Worm (Caenorhabditis elegans) whole organism, mixed stage, embryonic: ENCODE data around the gene gcy-8.

Source experiments
- M03D4.4 ChIP-seq: sonication (generic microtip); optimal IDR thresholded peaks from 2 replicates; lab custom pipeline; 2017; ENCODE audit warnings: mild to moderate bottlenecking, missing genetic modification characterization, missing compliant biosample characterization
- bed-3 ChIP-seq: fragments of 200-800 bp; sonication (Bioruptor generic); optimal IDR thresholded peaks from 3 replicates; lab custom pipeline; 2018; ENCODE audit warnings: mild to moderate bottlenecking, missing genetic modification characterization, moderate library complexity, missing compliant biosample characterization
- blmp-1 ChIP-seq: fragments of 150-350 bp; optimal IDR thresholded peaks from 2 replicates; lab custom pipeline; 2014; ENCODE audit warnings: missing biosample characterization, missing genetic modification characterization
- ceh-39 ChIP-seq: fragments of 150-350 bp; optimal IDR thresholded peaks from 2 replicates; lab custom pipeline; 2014; ENCODE audit warnings: missing biosample characterization, missing genetic modification characterization
- ceh-43 ChIP-seq: fragments of 200-800 bp; sonication (Bioruptor generic); optimal IDR thresholded peaks from 2 replicates; lab custom pipeline; 2018; ENCODE audit warnings: mild to moderate bottlenecking, missing genetic modification characterization, moderate library complexity, missing compliant biosample characterization
- ceh-83 ChIP-seq: fragments of 200-800 bp; sonication (Bioruptor generic); optimal IDR thresholded peaks from 2 replicates; lab custom pipeline; 2018; ENCODE audit warnings: mild to moderate bottlenecking, missing genetic modification characterization, missing compliant biosample characterization
- ces-1 ChIP-seq: fragments of 150-350 bp; optimal IDR thresholded peaks from 2 replicates; lab custom pipeline; 2014; ENCODE audit warnings: missing biosample characterization, missing genetic modification reagents, missing genetic modification characterization
- cnd-1 ChIP-seq: fragments of 200-800 bp; sonication (Bioruptor generic); optimal IDR thresholded peaks from 2 replicates; lab custom pipeline; 2018; ENCODE audit warnings: mild to moderate bottlenecking, missing genetic modification characterization, missing compliant biosample characterization
- drap-1 ChIP-seq: fragments of 200-800 bp; sonication (Bioruptor generic); optimal IDR thresholded peaks from 3 replicates; lab custom pipeline; 2018; ENCODE audit warnings: mild to moderate bottlenecking, missing genetic modification characterization, missing compliant biosample characterization
- elt-1 ChIP-seq: sonication (generic microtip); optimal IDR thresholded peaks from 2 replicates; lab custom pipeline; 2017; ENCODE audit warnings: missing genetic modification characterization, mild to moderate bottlenecking, missing compliant biosample characterization, antibody characterized with exemption, moderate library complexity, borderline replicate concordance; ENCODE audit not compliant: insufficient read depth
- elt-3 ChIP-seq: fragments of 150-350 bp; optimal IDR thresholded peaks from 2 replicates; lab custom pipeline; 2014; ENCODE audit warnings: missing biosample characterization, missing genetic modification characterization
- flh-1 ChIP-seq: fragments of 200-800 bp; sonication (Bioruptor generic); optimal IDR thresholded peaks from 2 replicates; lab custom pipeline; 2018; ENCODE audit warnings: mild to moderate bottlenecking, missing genetic modification characterization, moderate library complexity, missing compliant biosample characterization
- ham-2 ChIP-seq: fragments of 200-800 bp; sonication (Bioruptor generic); optimal IDR thresholded peaks from 2 replicates; lab custom pipeline; 2018; ENCODE audit warnings: mild to moderate bottlenecking, missing genetic modification characterization, missing compliant biosample characterization
- lin-13 ChIP-seq: fragments of 150-350 bp; optimal IDR thresholded peaks from 2 replicates; lab custom pipeline; 2014; ENCODE audit warnings: missing biosample characterization, missing genetic modification characterization
- lin-32 ChIP-seq: fragments of 200-800 bp; sonication (Bioruptor generic); optimal IDR thresholded peaks from 2 replicates; lab custom pipeline; 2018; ENCODE audit warnings: mild to moderate bottlenecking, missing genetic modification characterization, missing compliant biosample characterization
- lsy-2 ChIP-seq: fragments of 150-350 bp; optimal IDR thresholded peaks from 2 replicates; lab custom pipeline; 2014; ENCODE audit warnings: missing biosample characterization, missing genetic modification characterization
- mab-5 ChIP-seq: fragments of 150-350 bp; optimal IDR thresholded peaks from 2 replicates; lab custom pipeline; 2014; ENCODE audit warnings: missing biosample characterization, missing genetic modification characterization
- mep-1 ChIP-seq: fragments of 150-350 bp; optimal IDR thresholded peaks from 2 replicates; lab custom pipeline; 2017; ENCODE audit warnings: missing biosample characterization, missing genetic modification reagents, missing genetic modification characterization, inconsistent platforms
- mls-2 ChIP-seq: sonication (generic microtip); optimal IDR thresholded peaks from 2 replicates; lab custom pipeline; 2016; ENCODE audit warnings: mild to moderate bottlenecking, missing genetic modification characterization, moderate library complexity, missing compliant biosample characterization
- nhr-12 ChIP-seq: fragments of 150-350 bp; optimal IDR thresholded peaks from 2 replicates; lab custom pipeline; 2014; ENCODE audit warnings: missing biosample characterization, missing genetic modification characterization
- nhr-2 ChIP-seq: fragments of 150-350 bp; optimal IDR thresholded peaks from 2 replicates; lab custom pipeline; 2014; ENCODE audit warnings: missing biosample characterization, missing genetic modification characterization
- nhr-237 ChIP-seq: fragments of 150-350 bp; optimal IDR thresholded peaks from 2 replicates; lab custom pipeline; 2014; ENCODE audit warnings: missing biosample characterization, missing genetic modification characterization
- nhr-28 ChIP-seq: fragments of 150-350 bp; optimal IDR thresholded peaks from 2 replicates; lab custom pipeline; 2014; ENCODE audit warnings: missing biosample characterization, missing genetic modification characterization
- pha-4 ChIP-seq: fragments of 150-350 bp; optimal IDR thresholded peaks from 2 replicates; lab custom pipeline; 2018; ENCODE audit warnings: missing biosample characterization, missing genetic modification reagents, missing genetic modification characterization
- sem-2 ChIP-seq: fragments of 200-800 bp; sonication (Bioruptor generic); optimal IDR thresholded peaks from 2 replicates; lab custom pipeline; 2018; ENCODE audit warnings: mild to moderate bottlenecking, missing genetic modification characterization, missing compliant biosample characterization
- snpc-4 ChIP-seq: fragments of 150-350 bp; optimal IDR thresholded peaks from 2 replicates; lab custom pipeline; 2014; ENCODE audit warnings: missing biosample characterization, missing genetic modification characterization
- sptf-1 ChIP-seq: sonication (generic microtip); optimal IDR thresholded peaks from 2 replicates; lab custom pipeline; 2017; ENCODE audit warnings: mild to moderate bottlenecking, missing genetic modification characterization, moderate library complexity, missing compliant biosample characterization
- tbx-8 ChIP-seq: fragments of 200-800 bp; sonication (Bioruptor generic); optimal IDR thresholded peaks from 2 replicates; lab custom pipeline; 2018; ENCODE audit warnings: mild to moderate bottlenecking, missing genetic modification characterization, moderate library complexity, missing compliant biosample characterization
- unc-120 ChIP-seq: sonication (generic microtip); optimal IDR thresholded peaks from 2 replicates; lab custom pipeline; 2017; ENCODE audit warnings: missing genetic modification characterization, missing compliant biosample characterization; ENCODE audit not compliant: poor library complexity, severe bottlenecking
- unc-39 ChIP-seq: fragments of 150-350 bp; optimal IDR thresholded peaks from 2 replicates; lab custom pipeline; 2014; ENCODE audit warnings: missing biosample characterization, missing genetic modification characterization
- unc-62 ChIP-seq: fragments of 150-350 bp; optimal IDR thresholded peaks from 2 replicates; lab custom pipeline; 2014; ENCODE audit warnings: missing biosample characterization, missing genetic modification reagents, missing genetic modification characterization
- zip-8 ChIP-seq: fragments of 150-350 bp; optimal IDR thresholded peaks from 2 replicates; lab custom pipeline; 2014; ENCODE audit warnings: missing biosample characterization, missing genetic modification characterization
- ztf-11 ChIP-seq: fragments of 150-350 bp; optimal IDR thresholded peaks from 2 replicates; lab custom pipeline; 2014; ENCODE audit warnings: missing biosample characterization, missing genetic modification characterization

gcy-8 gene

ce11 chrIV:7946457-7946856 lies 18.5 kb downstream of the gcy-8 start, which contains the start of gene czw-1:
Gene czw-1, minus strand, starts transcription at chrIV:7946825.
- TF ChIP-seq ceh-83 (no peak), bed-3 (no peak), ces-1 (GFP tag; lab: Kevin White, UChicago) (no peak), lin-32 (no peak), nhr-237 (tag; lab: Kevin White, UChicago) (no peak), ztf-11 (tag; lab: Kevin White, UChicago) (no peak), cnd-1 (tag; lab: Kevin White, UChicago) (no peak), nhr-12 (tag; lab: Kevin White, UChicago) (no peak), sem-2 (GFP tag; lab: Kevin White, UChicago) (no peak), mab-5 (no peak), snpc-4 (tag; lab: Kevin White, UChicago) (no peak), tbx-8 (GFP tag; lab: Kevin White, UChicago) (no peak), lsy-2 (no peak), nhr-28 (tag; lab: Kevin White, UChicago) (no peak), mep-1 (tag; lab: Kevin White, UChicago) (no peak)
- TF ChIP-seq, all 35 proteins: peak for 0

DNA sequence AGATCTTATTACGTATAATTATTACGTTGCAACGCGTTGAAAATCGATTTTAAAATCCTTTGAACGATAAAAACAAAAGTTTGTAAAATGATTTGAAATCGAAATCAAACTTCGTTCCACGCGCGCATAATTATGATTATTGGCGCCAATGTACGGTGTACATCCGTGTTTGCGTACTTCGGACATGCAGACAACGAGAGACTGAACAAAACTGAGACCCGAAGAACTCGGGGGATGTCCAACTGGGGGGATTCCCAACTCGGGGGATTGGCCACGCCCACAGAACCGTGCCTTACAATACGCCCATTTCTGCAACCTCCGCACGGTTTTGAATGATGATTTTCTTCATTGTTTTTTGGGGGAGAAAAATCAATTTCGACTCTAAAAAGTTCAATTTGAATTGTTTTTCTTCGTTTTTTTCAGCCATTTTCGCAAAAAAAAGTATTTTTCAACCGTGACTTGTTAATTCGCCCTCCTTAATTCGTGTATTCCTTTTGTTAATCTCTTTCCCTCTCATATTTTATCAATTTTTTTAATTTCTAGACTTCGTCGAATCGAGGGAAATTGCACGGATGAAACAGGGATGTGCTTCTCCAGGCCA lies 19.0 kb downstream of the gcy-8 start, which contains the start of gene F20D12.12:
Gene F20D12.12 (plus strand): TSS at position 542 of the 601 bp plus-strand sequence.
- peak; percentile 4 for TF ChIP-seq drap-1
- TF ChIP-seq unc-120 (tag; lab: Kevin White, UChicago) = peak; percentile 84
- TF ChIP-seq ces-1 (GFP tag; lab: Kevin White, UChicago) = peak; percentile 66
- TF ChIP-seq mep-1 (tag; lab: Kevin White, UChicago) = peak; percentile 57
- TF ChIP-seq sptf-1 (tag; lab: Kevin White, UChicago) = peak; percentile 61
- TF ChIP-seq pha-4 (tag; lab: Kevin White, UChicago) = peak; percentile 6
- peak; percentile 94 for TF ChIP-seq lsy-2
- TF ChIP-seq mls-2 = peak; percentile 23
- TF ChIP-seq lin-13 = peak; percentile 50

- peak; percentile 70 for TF ChIP-seq lsy-2
- TF ChIP-seq, all 35 proteins: peak for 1; not testable (repeated sequence) for 34
Measured at ce11 chrIV:7948290-7948689, 20.3 kb downstream of the gcy-8 start, which contains the start of gene mcm-3AP. Gene mcm-3AP, plus strand, starts transcription at chrIV:7948672.

DNA sequence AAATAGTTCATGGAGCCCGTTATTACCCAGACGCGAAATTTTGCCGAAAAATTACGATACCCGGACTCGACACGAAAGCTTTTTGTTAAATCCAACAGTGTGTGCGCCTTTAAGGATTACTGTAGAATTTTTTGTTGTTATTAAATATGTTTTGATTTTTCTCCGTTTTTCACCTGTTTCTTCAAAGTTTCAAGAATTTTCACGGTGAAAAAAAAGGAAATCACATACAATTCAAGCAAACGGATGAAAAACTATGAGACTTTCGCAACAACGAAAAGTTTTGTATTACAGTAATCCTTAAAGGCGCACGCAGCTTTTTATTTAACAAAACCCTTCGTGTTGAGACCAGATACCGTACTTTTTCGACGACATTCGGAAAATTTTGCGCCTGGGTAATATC lies 26.1 kb downstream of the gcy-8 start:
- TF ChIP-seq ceh-39 (tag; lab: Kevin White, UChicago) = no peak
- no peak for TF ChIP-seq nhr-28 (tag; lab: Kevin White, UChicago)
- no peak for TF ChIP-seq cnd-1 (tag; lab: Kevin White, UChicago)
- TF ChIP-seq ham-2 (GFP tag; lab: Kevin White, UChicago) = no peak
- TF ChIP-seq mep-1 (tag; lab: Kevin White, UChicago) = no peak
- TF ChIP-seq tbx-8 (GFP tag; lab: Kevin White, UChicago) = no peak
- TF ChIP-seq pha-4 (tag; lab: Kevin White, UChicago) = no peak
- no peak for TF ChIP-seq bed-3
- no peak for TF ChIP-seq M03D4.4 (tag; lab: Kevin White, UChicago)
- no peak for TF ChIP-seq mls-2
- no peak for TF ChIP-seq nhr-237 (tag; lab: Kevin White, UChicago)
- TF ChIP-seq blmp-1 = no peak
- no peak for TF ChIP-seq lsy-2
- TF ChIP-seq sem-2 (GFP tag; lab: Kevin White, UChicago) = no peak
- no peak for TF ChIP-seq ztf-11 (tag; lab: Kevin White, UChicago)

ce11 chrIV:7955849-7956248 lies 27.9 kb downstream of the gcy-8 start, which contains the start of gene ceh-19:
Gene ceh-19, minus strand, starts transcription at chrIV:7955949.
- TF ChIP-seq bed-3 = no peak
- no peak for TF ChIP-seq flh-1 (GFP tag; lab: Kevin White, UChicago)

DNA sequence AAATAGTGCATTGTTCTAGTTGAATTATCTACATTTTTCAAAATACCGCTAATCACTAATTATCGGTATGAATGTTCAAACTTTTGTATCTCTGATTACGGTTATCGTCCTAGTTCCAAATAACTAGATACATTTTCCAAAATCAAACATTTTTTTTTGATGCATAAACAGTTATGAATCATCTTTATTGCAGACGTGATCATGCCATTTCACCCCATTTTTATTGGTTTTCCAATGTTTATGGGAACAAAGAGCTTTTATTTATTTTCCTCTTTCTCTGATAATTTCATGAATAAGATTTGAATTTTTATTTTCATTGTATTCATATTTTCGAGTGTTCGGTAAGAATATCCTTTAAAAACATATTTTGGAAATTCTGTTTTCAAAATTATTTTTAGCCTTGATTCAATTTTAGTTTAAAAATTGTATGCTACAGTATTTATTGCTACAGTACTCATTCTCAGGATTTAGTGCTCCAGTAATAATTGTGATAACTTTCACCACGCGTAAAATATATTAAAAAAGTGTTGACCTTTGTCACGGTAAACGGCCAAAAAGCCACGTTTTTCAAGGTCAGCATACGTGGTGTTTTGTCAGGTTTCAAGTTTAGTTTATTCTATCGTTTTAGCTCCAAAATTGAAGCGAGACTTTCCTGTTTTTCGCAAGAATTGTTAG lies 28.8 kb downstream of the gcy-8 start, which contains the start of gene csr-1:
Gene csr-1 (plus strand): TSS at position 625 of the 675 bp plus-strand sequence.
- TF ChIP-seq elt-3 (tag; lab: Kevin White, UChicago) (no peak), lsy-2 (no peak), zip-8 (tag; lab: Kevin White, UChicago) (no peak), ces-1 (GFP tag; lab: Kevin White, UChicago) (no peak), mls-2 (no peak), nhr-2 (tag; lab: Kevin White, UChicago) (no peak), elt-1 (tag; lab: Kevin White, UChicago) (no peak), tbx-8 (GFP tag; lab: Kevin White, UChicago) (no peak), blmp-1 (no peak), ceh-43 (GFP tag; lab: Kevin White, UChicago) (no peak), M03D4.4 (tag; lab: Kevin White, UChicago) (no peak), ceh-39 (tag; lab: Kevin White, UChicago) (no peak), ceh-83 (no peak), lin-32 (no peak), unc-39 (no peak), lin-13 (no peak), sptf-1 (tag; lab: Kevin White, UChicago) (no peak), unc-62 (GFP tag; lab: Kevin White, UChicago) (no peak), ztf-11 (tag; lab: Kevin White, UChicago) (no peak), ham-2 (GFP tag; lab: Kevin White, UChicago) (no peak)
